Worm (Caenorhabditis elegans): ENCODE measurements around the gene C36A4.10.

DNA sequence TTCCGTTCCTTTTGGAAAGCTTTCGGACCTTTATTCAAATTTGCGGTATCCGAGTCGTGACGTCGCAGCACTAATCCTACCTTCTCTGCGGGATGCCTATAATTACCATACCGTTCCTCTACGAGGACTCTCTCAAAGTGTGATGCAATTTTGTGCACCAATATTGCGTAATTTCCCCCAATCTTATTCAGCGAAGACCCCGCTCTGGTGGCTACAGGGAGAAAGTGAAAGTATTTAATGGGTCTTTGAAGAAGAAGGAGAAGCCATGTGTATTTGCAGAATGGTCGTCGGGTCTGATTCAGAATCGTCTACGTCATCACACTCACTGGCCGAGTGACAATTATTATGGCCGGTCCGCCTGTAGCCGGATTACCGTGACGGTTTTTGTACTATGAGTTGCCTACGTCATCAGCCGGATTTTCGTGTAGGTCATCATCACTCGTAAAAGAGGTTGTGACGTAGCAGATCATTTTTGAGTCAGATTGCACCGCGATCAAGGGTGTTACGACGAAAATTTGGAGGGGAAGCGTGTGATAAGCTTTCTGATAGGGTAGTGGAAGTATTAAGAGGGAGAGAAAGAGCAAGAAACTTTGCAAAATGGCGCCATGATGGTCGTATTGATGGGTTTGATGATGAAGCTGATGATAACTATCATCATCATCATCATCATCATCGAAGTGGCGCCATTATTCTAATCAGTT is 45.1 kb upstream of the C36A4.10 start:
- peak; percentile 56 for TF ChIP-seq ceh-36 (tag; optimal IDR thresholded peaks at IDR 0.05)
- TF ChIP-seq ets-7 (tag; optimal IDR thresholded peaks at IDR 0.05) = no peak
- TF ChIP-seq ceh-13 (GFP tag; optimal IDR thresholded peaks at IDR 0.05) = no peak
